Fruit fly (Drosophila melanogaster): ENCODE measurements around the gene CG34375.

- TF ChIP-seq CG15336 (GFP tag; IDR thresholded peaks at IDR 0.05) (no peak; the same call in 1 of the 2 replicates), vri (GFP tag; optimal IDR thresholded peaks at IDR 0.05) (no peak), Hr38 (GFP tag; optimal IDR thresholded peaks at IDR 0.05) (no peak), fkh (GFP tag; optimal IDR thresholded peaks at IDR 0.05) (no peak), dsx (GFP tag; optimal IDR thresholded peaks at IDR 0.05; ENCODE audit: poor library complexity, severe bottlenecking) (no peak), svp (GFP tag) (no peak), CG31627 (GFP tag; optimal IDR thresholded peaks at IDR 0.05) (no peak), Lpt (GFP tag; optimal IDR thresholded peaks at IDR 0.05) (peak; percentile 43), Sox102F (GFP tag; optimal IDR thresholded peaks at IDR 0.05) (no peak), CG9139 (GFP tag; optimal IDR thresholded peaks at IDR 0.05) (no peak), CG8319 (GFP tag; optimal IDR thresholded peaks at IDR 0.05) (no peak), achi (GFP tag; optimal IDR thresholded peaks at IDR 0.05) (peak; percentile 17), CG6276 (GFP tag; optimal IDR thresholded peaks at IDR 0.05) (peak; percentile 46)
Observed at dm6 chr3R:23009480-23010115, 764 bp downstream of the CG34375 start.

Data from whole organism, prepupa.